In genomic region chrIII:1591681-1592080, ce11 we compare ENCODE assay signal across 4 worm cellular contexts.
A peak's percentile ranks its signal among the peaks of the same experiment; 100 is the strongest.
TF ChIP-seq lines count a peak whose summit lies in the region.

No protein-coding gene starts in this region.

TF ChIP-seq in whole organism, L2 larva, 48 proteins besides CTCF, POLR2A, EP300 and RAD21:
- TF ChIP-seq crh-2 (tag; optimal IDR thresholded peaks at IDR 0.05; lab: Kevin White, UChicago) (peak; percentile 39), lin-11 (tag; optimal IDR thresholded peaks at IDR 0.05; lab: Kevin White, UChicago) (no peak), ztf-4 (tag; optimal IDR thresholded peaks at IDR 0.05; lab: Kevin White, UChicago) (no peak), F13H6.1 (tag; optimal IDR thresholded peaks at IDR 0.05; lab: Kevin White, UChicago) (no peak), lin-13 (GFP tag; optimal IDR thresholded peaks at IDR 0.05; lab: Kevin White, UChicago) (peak; percentile 49), nhr-23 (tag; optimal IDR thresholded peaks at IDR 0.05; lab: Kevin White, UChicago) (no peak), lsy-2 (tag; optimal IDR thresholded peaks at IDR 0.05; lab: Kevin White, UChicago) (peak in 1 of 2 experiments; percentile 72), snpc-4 (tag; optimal IDR thresholded peaks at IDR 0.05; lab: Kevin White, UChicago) (no peak), unc-55 (GFP tag; optimal IDR thresholded peaks at IDR 0.05; lab: Kevin White, UChicago) (peak; percentile 32), mab-5 (tag; optimal IDR thresholded peaks at IDR 0.05; lab: Kevin White, UChicago) (peak; percentile 8), ZK546.5 (tag; optimal IDR thresholded peaks at IDR 0.05; lab: Kevin White, UChicago) (no peak), C34F6.9 (tag; optimal IDR thresholded peaks at IDR 0.05; lab: Kevin White, UChicago) (peak; percentile 47), nhr-77 (tag; optimal IDR thresholded peaks at IDR 0.05; lab: Kevin White, UChicago) (no peak), sem-4 (tag; optimal IDR thresholded peaks at IDR 0.05; lab: Kevin White, UChicago) (no peak), alr-1 (tag; optimal IDR thresholded peaks at IDR 0.05; lab: Kevin White, UChicago) (no peak), nhr-6 (tag; optimal IDR thresholded peaks at IDR 0.05; lab: Kevin White, UChicago) (no peak)

TF ChIP-seq in whole organism, L4 larva, 104 proteins besides CTCF, POLR2A, EP300 and RAD21:
- TF ChIP-seq fos-1 (tag; optimal IDR thresholded peaks at IDR 0.05; lab: Kevin White, UChicago): no peak
- TF ChIP-seq ctbp-1 (GFP tag; IDR thresholded peaks at IDR 0.05; lab: Robert Waterston, UW): 0 out of 2 replicates have a peak, but pooled peaks have one; percentile 15
- TF ChIP-seq F26F4.8 (GFP tag; conservative IDR thresholded peaks at IDR 0.05; lab: Robert Waterston, UW): no peak
- TF ChIP-seq dmd-6 (GFP tag; IDR thresholded peaks at IDR 0.05; lab: Robert Waterston, UW): no peak
- TF ChIP-seq dpl-1 (GFP tag; optimal IDR thresholded peaks at IDR 0.05; lab: Kevin White, UChicago): peak; percentile 16
- TF ChIP-seq ama-1 (optimal IDR thresholded peaks at IDR 0.05; lab: Kevin White, UChicago): peak; percentile 11
- TF ChIP-seq aha-1 (tag; lab: Kevin White, UChicago): peak; percentile 87
- no peak for TF ChIP-seq vab-7 (GFP tag; IDR thresholded peaks at IDR 0.05; lab: Robert Waterston, UW)
- TF ChIP-seq snpc-1.2 (GFP tag; IDR thresholded peaks at IDR 0.05; lab: Robert Waterston, UW): no peak
- no peak for TF ChIP-seq lin-38 (GFP tag; IDR thresholded peaks at IDR 0.05; lab: Robert Waterston, UW)
- TF ChIP-seq hlh-11 (tag; optimal IDR thresholded peaks at IDR 0.05; lab: Kevin White, UChicago): no peak
- no peak for TF ChIP-seq nhr-10 (tag; optimal IDR thresholded peaks at IDR 0.05; lab: Kevin White, UChicago)
- TF ChIP-seq mxl-3 (GFP tag; optimal IDR thresholded peaks at IDR 0.05; lab: Kevin White, UChicago): no peak
- no peak for TF ChIP-seq lin-29 (GFP tag; IDR thresholded peaks at IDR 0.05; lab: Robert Waterston, UW)
- peak; percentile 64 for TF ChIP-seq hmg-1.1 (GFP tag; IDR thresholded peaks at IDR 0.05; lab: Robert Waterston, UW)
- TF ChIP-seq lsy-2 (tag; optimal IDR thresholded peaks at IDR 0.05; lab: Kevin White, UChicago): peak in 1 of 2 experiments; percentile 57
- peak; percentile 28 for TF ChIP-seq mep-1 (tag; optimal IDR thresholded peaks at IDR 0.05; lab: Kevin White, UChicago)
- TF ChIP-seq ces-1 (GFP tag; optimal IDR thresholded peaks at IDR 0.05; lab: Kevin White, UChicago): no peak
- TF ChIP-seq lin-39 (tag; optimal IDR thresholded peaks at IDR 0.05; lab: Kevin White, UChicago): no peak
TF ChIP-seq in whole organism, L4 larva: peak in this region for 7.

TF ChIP-seq in whole organism, late embryonic, 69 proteins besides CTCF, POLR2A, EP300 and RAD21:
- peak; percentile 5 for TF ChIP-seq ceh-19 (GFP tag; optimal IDR thresholded peaks at IDR 0.05; lab: Kevin White, UChicago)
- peak; percentile 65 for TF ChIP-seq nfya-1 (tag; optimal IDR thresholded peaks at IDR 0.05; lab: Kevin White, UChicago)
- peak; percentile 20 for TF ChIP-seq unc-55 (GFP tag; optimal IDR thresholded peaks at IDR 0.05; lab: Kevin White, UChicago)
- no peak for TF ChIP-seq che-1 (tag; optimal IDR thresholded peaks at IDR 0.05; lab: Kevin White, UChicago)
- no peak for TF ChIP-seq K09A11.1 (tag; optimal IDR thresholded peaks at IDR 0.05; lab: Kevin White, UChicago; ENCODE audit: insufficient read depth)
- peak; percentile 55 for TF ChIP-seq unc-42 (tag; optimal IDR thresholded peaks at IDR 0.05; lab: Kevin White, UChicago)
- peak; percentile 55 for TF ChIP-seq ceh-31 (tag; optimal IDR thresholded peaks at IDR 0.05; lab: Kevin White, UChicago)
- TF ChIP-seq ceh-34 (tag; optimal IDR thresholded peaks at IDR 0.05; lab: Kevin White, UChicago): peak; percentile 23
- no peak for TF ChIP-seq ets-4 (tag; optimal IDR thresholded peaks at IDR 0.05; lab: Kevin White, UChicago)
- no peak for TF ChIP-seq npax-4 (tag; optimal IDR thresholded peaks at IDR 0.05; lab: Kevin White, UChicago)

TF ChIP-seq in whole organism, mixed stage, embryonic, 35 proteins besides CTCF, POLR2A, EP300 and RAD21:
- TF ChIP-seq nhr-12 (tag; optimal IDR thresholded peaks at IDR 0.05; lab: Kevin White, UChicago) (no peak), ztf-11 (tag; optimal IDR thresholded peaks at IDR 0.05; lab: Kevin White, UChicago) (no peak), lsy-2 (tag; optimal IDR thresholded peaks at IDR 0.05; lab: Kevin White, UChicago) (peak; percentile 13), nhr-237 (tag; optimal IDR thresholded peaks at IDR 0.05; lab: Kevin White, UChicago) (no peak), ceh-83 (GFP tag; optimal IDR thresholded peaks at IDR 0.05; lab: Kevin White, UChicago) (peak; percentile 16), ces-1 (GFP tag; optimal IDR thresholded peaks at IDR 0.05; lab: Kevin White, UChicago) (peak; percentile 68), bed-3 (GFP tag; optimal IDR thresholded peaks at IDR 0.05; lab: Kevin White, UChicago) (no peak), unc-120 (tag; optimal IDR thresholded peaks at IDR 0.05; lab: Kevin White, UChicago; ENCODE audit: poor library complexity, severe bottlenecking) (peak; percentile 68), hlh-1 (tag; optimal IDR thresholded peaks at IDR 0.05; lab: Kevin White, UChicago) (peak; percentile 30), elt-3 (tag; optimal IDR thresholded peaks at IDR 0.05; lab: Kevin White, UChicago) (no peak), ham-2 (GFP tag; optimal IDR thresholded peaks at IDR 0.05; lab: Kevin White, UChicago) (no peak), snpc-4 (tag; optimal IDR thresholded peaks at IDR 0.05; lab: Kevin White, UChicago) (no peak), nhr-28 (tag; optimal IDR thresholded peaks at IDR 0.05; lab: Kevin White, UChicago) (no peak), mep-1 (tag; optimal IDR thresholded peaks at IDR 0.05; lab: Kevin White, UChicago) (peak; percentile 59), nhr-2 (tag; optimal IDR thresholded peaks at IDR 0.05; lab: Kevin White, UChicago) (peak; percentile 34), M03D4.4 (tag; optimal IDR thresholded peaks at IDR 0.05; lab: Kevin White, UChicago) (no peak), mls-2 (tag; optimal IDR thresholded peaks at IDR 0.05; lab: Kevin White, UChicago) (no peak), zip-8 (tag; optimal IDR thresholded peaks at IDR 0.05; lab: Kevin White, UChicago) (no peak), unc-62 (GFP tag; optimal IDR thresholded peaks at IDR 0.05; lab: Kevin White, UChicago) (peak; percentile 13), drap-1 (GFP tag; optimal IDR thresholded peaks at IDR 0.05; lab: Kevin White, UChicago) (peak; percentile 13), nhr-76 (tag; optimal IDR thresholded peaks at IDR 0.05; lab: Kevin White, UChicago) (no peak)
